Worm (Caenorhabditis elegans) whole organism, early embryonic: Measurements from ENCODE around the gene msp-36.

ENCODE experiments used
- B0310.2 ChIP-seq: sonication (generic microtip); optimal IDR thresholded peaks from 2 replicates; lab custom pipeline; 2016; ENCODE audit warnings: mild to moderate bottlenecking, missing genetic modification characterization, missing compliant biosample characterization
- F13C5.2 ChIP-seq: sonication (generic microtip); optimal IDR thresholded peaks from 2 replicates; lab custom pipeline; 2017; ENCODE audit warnings: mild to moderate bottlenecking, missing genetic modification characterization, inconsistent platforms, missing compliant biosample characterization
- aly-1 ChIP-seq: sonication (generic microtip); optimal IDR thresholded peaks from 2 replicates; lab custom pipeline; 2016; ENCODE audit warnings: missing genetic modification characterization, missing compliant biosample characterization
- ama-1 ChIP-seq: fragments of 150-350 bp; optimal IDR thresholded peaks from 2 replicates; lab custom pipeline; 2014
- ceh-13 ChIP-seq: fragments of 200-800 bp; sonication (Bioruptor generic); optimal IDR thresholded peaks from 2 replicates; lab custom pipeline; 2018; ENCODE audit warnings: mild to moderate bottlenecking, missing genetic modification characterization, missing compliant biosample characterization
- ceh-36 ChIP-seq: sonication (generic microtip); optimal IDR thresholded peaks from 2 replicates; lab custom pipeline; 2016; ENCODE audit warnings: missing genetic modification characterization, inconsistent platforms, missing compliant biosample characterization
- ets-7 ChIP-seq: sonication (generic microtip); optimal IDR thresholded peaks from 2 replicates; lab custom pipeline; 2016; ENCODE audit warnings: missing genotype, missing genetic modification characterization, missing compliant biosample characterization
- flt-1 ChIP-seq: fragments of 200-800 bp; sonication (Bioruptor generic); IDR thresholded peaks from 2 replicates; pipeline ENCODE4 v1.3.6; 2022; ENCODE audit warnings: missing genetic modification characterization, missing compliant biosample characterization
- hmbx-1 ChIP-seq: sonication (generic microtip); optimal IDR thresholded peaks from 2 replicates; lab custom pipeline; 2016; ENCODE audit warnings: mild to moderate bottlenecking, missing genetic modification characterization, missing compliant biosample characterization
- hmg-4 ChIP-seq: fragments of 200-800 bp; sonication (Bioruptor generic); optimal IDR thresholded peaks from 2 replicates; lab custom pipeline; 2018; ENCODE audit warnings: mild to moderate bottlenecking, missing genetic modification characterization, missing compliant biosample characterization
- hnd-1 ChIP-seq: sonication (generic microtip); optimal IDR thresholded peaks from 2 replicates; lab custom pipeline; 2016; ENCODE audit warnings: missing genetic modification characterization, missing compliant biosample characterization
- pes-1 ChIP-seq: fragments of 200-800 bp; sonication (Bioruptor generic); IDR thresholded peaks from 2 replicates; pipeline ENCODE4 v1.3.6; 2022; ENCODE audit warnings: missing genetic modification reagents, missing genetic modification characterization, missing compliant biosample characterization
- scrt-1 ChIP-seq: fragments of 200-800 bp; sonication (Bioruptor generic); IDR thresholded peaks from 2 replicates; pipeline ENCODE4 v1.3.6; 2022; ENCODE audit warnings: missing genetic modification characterization, missing compliant biosample characterization
- sea-1 ChIP-seq: fragments of 200-800 bp; sonication (Bioruptor generic); conservative IDR thresholded peaks from 2 replicates; pipeline ENCODE4 v1.3.6; 2022; ENCODE audit warnings: missing genetic modification characterization, missing compliant biosample characterization
- tbx-11 ChIP-seq: fragments of 200-800 bp; sonication (Bioruptor generic); IDR thresholded peaks from 2 replicates; pipeline ENCODE4 v1.3.6; 2022; ENCODE audit warnings: missing genetic modification characterization, missing compliant biosample characterization
- tbx-37 ChIP-seq: fragments of 200-800 bp; sonication (Bioruptor generic); conservative IDR thresholded peaks from 2 replicates; pipeline ENCODE4 v1.3.6; 2022; ENCODE audit warnings: missing genetic modification reagents, missing genetic modification characterization, missing compliant biosample characterization
- tra-4 ChIP-seq: sonication (generic microtip); optimal IDR thresholded peaks from 2 replicates; lab custom pipeline; 2017; ENCODE audit warnings: missing genetic modification characterization, missing compliant biosample characterization

The msp-36 gene

DNA sequence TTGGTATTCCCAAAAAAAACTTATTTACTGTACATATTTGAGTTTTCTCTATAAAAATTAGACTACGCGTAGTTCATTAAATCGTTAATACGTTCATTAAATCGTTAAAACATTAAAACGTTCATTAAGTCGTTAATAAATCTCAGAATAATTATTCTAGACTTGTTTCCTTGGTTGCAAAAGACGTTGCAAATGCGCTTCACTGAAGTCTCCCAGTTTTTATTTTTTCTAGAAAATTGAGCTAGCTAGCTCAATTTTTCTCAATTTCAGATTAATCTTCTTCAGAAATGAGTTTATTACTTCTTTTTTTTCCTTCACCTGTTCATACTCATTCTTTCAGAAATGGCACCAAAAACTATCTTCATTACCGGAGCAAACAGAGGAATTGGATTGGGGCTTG lies 49.7 kb downstream of the msp-36 start:
- TF ChIP-seq sea-1 (GFP tag; lab: Robert Waterston, UW) = no peak
- no peak for TF ChIP-seq tra-4 (tag; lab: Kevin White, UChicago)
- TF ChIP-seq ama-1 (lab: Kevin White, UChicago) = no peak
- no peak for TF ChIP-seq aly-1 (tag; lab: Kevin White, UChicago)
- TF ChIP-seq pes-1 = no peak
- no peak for TF ChIP-seq ets-7 (tag; lab: Kevin White, UChicago)
- TF ChIP-seq ceh-13 (GFP tag; lab: Kevin White, UChicago) = no peak
- TF ChIP-seq tbx-37 (GFP tag; lab: Robert Waterston, UW) = no peak
- TF ChIP-seq hnd-1 (tag; lab: Kevin White, UChicago) = no peak
- TF ChIP-seq ceh-36 = no peak
- TF ChIP-seq B0310.2 (tag; lab: Kevin White, UChicago) = no peak
- TF ChIP-seq tbx-11 (GFP tag; lab: Robert Waterston, UW) = no peak
- TF ChIP-seq hmbx-1 = no peak
- no peak for TF ChIP-seq F13C5.2
- no peak for TF ChIP-seq flt-1 (GFP tag; lab: Robert Waterston, UW)
- no peak for TF ChIP-seq hmg-4 (GFP tag; lab: Kevin White, UChicago)
- no peak for TF ChIP-seq scrt-1
